Worm (Caenorhabditis elegans) whole organism, L4/young adult: ENCODE results near the gene egrh-3.

Source experiments
- W03F9.2 ChIP-seq: fragments of 150-350 bp; optimal IDR thresholded peaks from 2 replicates; lab custom pipeline; 2014; ENCODE audit warnings: missing biosample characterization, missing genetic modification characterization
- dao-5 ChIP-seq: sonication (generic microtip); optimal IDR thresholded peaks from 2 replicates; lab custom pipeline; 2016; ENCODE audit warnings: missing genotype, missing genetic modification characterization, moderate library complexity, missing compliant biosample characterization

DNA sequence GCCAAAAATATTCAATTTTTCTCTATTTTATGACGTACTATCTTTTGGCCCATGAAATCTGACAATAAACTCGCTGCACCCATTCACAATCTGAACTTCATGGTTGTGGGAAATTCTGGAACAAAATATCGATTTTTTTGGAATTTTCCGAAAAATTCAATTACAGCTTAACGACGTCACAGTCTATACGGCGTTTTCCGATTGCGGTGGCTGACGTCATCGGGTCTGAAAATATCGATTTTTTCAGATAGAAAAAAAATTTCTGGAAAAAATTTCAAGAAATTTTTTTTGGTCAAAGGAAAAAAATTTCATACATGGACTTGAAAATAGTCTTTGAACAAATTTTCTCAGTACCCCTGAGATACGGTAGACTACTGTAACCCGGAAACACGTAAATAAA, 18.4 kb upstream of the egrh-3 start, which contains the start of gene ubc-8:
- TF ChIP-seq W03F9.2 (tag; lab: Kevin White, UChicago), result no peak
- TF ChIP-seq dao-5 (tag; lab: Kevin White, UChicago), result no peak
